Worm (Caenorhabditis elegans) whole organism, young adult: ENCODE data around the gene F56D6.22.

Source experiments
- aptf-3 ChIP-seq: fragments of 200-800 bp; sonication (Bioruptor generic); IDR thresholded peaks from 2 replicates; pipeline ENCODE4 v1.3.6; 2022; ENCODE audit warnings: missing genetic modification characterization, missing compliant biosample characterization
- cebp-1 ChIP-seq, 2 experiments: fragments of 200-800 bp in 1 of 2; sonication (Bioruptor generic) in 1 of 2; sonication (generic microtip) in 1 of 2; IDR thresholded peaks in 1 of 2; optimal IDR thresholded peaks in 1 of 2; 2 replicates each; pipeline versions ENCODE4 v1.3.6 to Lab custom; 2017 to 2022; ENCODE audit warnings: missing compliant biosample characterization in 2 of 2, missing genetic modification characterization in 2 of 2, mild to moderate bottlenecking in 1 of 2, missing genetic modification reagents in 1 of 2, moderate library complexity in 1 of 2
- ceh-91 ChIP-seq: fragments of 200-800 bp; sonication (Bioruptor generic); IDR thresholded peaks from 2 replicates; pipeline ENCODE4 v1.3.6; 2022; ENCODE audit warnings: missing genetic modification reagents, missing genetic modification characterization, missing compliant biosample characterization
- nhr-179 ChIP-seq: sonication (generic microtip); optimal IDR thresholded peaks from 2 replicates; lab custom pipeline; 2016; ENCODE audit warnings: mild to moderate bottlenecking, missing genetic modification characterization, missing compliant biosample characterization
- unc-62 ChIP-seq: fragments of 150-350 bp; optimal IDR thresholded peaks from 2 replicates; lab custom pipeline; 2014; ENCODE audit warnings: missing biosample characterization, missing genetic modification reagents, missing genetic modification characterization
- ztf-18 ChIP-seq: sonication (generic microtip); optimal IDR thresholded peaks from 2 replicates; lab custom pipeline; 2016; ENCODE audit warnings: missing genotype, mild to moderate bottlenecking, missing genetic modification characterization, missing compliant biosample characterization

ce11 chrIV:3875260-3875659 is 32.1 kb downstream of the F56D6.22 start:
- no peak for TF ChIP-seq ceh-91 (GFP tag; lab: Robert Waterston, UW)
- no peak for TF ChIP-seq aptf-3 (GFP tag; lab: Robert Waterston, UW)
- peak; percentile 84 for TF ChIP-seq cebp-1 (GFP tag; IDR thresholded peaks at IDR 0.05; lab: Robert Waterston, UW)
- peak; percentile 92 for TF ChIP-seq cebp-1 (tag; optimal IDR thresholded peaks at IDR 0.05; lab: Kevin White, UChicago)
- no peak for TF ChIP-seq nhr-179 (tag; lab: Kevin White, UChicago)
- no peak for TF ChIP-seq unc-62 (GFP tag; lab: Kevin White, UChicago)
- no peak for TF ChIP-seq ztf-18 (tag; lab: Kevin White, UChicago)
